Fruit fly (Drosophila melanogaster) S2 (cell line): Measurements from ENCODE around the gene CG8420.

ENCODE experiments used
- CG8478 ChIP-seq: fragments of >200 bp; optimal IDR thresholded peaks from 2 replicates; lab custom pipeline; 2018
- CTCF ChIP-seq, 2 experiments: fragments of >200 bp; optimal IDR thresholded peaks; 2 replicates each; lab custom pipeline; 2018

DNA sequence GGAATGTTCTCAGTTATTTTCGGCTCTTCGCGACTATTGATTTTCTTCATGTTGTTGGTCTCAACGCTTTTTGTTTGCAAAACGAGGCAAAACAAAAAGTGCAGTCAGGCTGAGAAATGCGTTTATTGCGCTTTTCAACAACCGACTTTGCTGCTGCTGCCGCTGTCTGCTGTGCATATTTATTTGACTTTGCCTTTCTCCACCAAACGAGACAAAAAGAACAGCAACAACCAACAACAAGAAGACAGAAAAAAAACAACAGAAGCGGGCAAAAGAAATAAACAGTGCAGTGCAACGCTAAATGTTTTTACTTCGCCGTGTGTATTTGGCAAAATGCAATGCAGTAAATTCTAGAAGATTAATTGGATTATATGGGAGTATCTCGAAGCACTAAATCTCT, 24.1 kb upstream of the CG8420 start:
- TF ChIP-seq CTCF (optimal IDR thresholded peaks at IDR 0.05; lab: Kevin White, UChicago) (no peak), CG8478 (no peak)
